Worm (Caenorhabditis elegans): ENCODE measurements around the gene tps-2.

DNA sequence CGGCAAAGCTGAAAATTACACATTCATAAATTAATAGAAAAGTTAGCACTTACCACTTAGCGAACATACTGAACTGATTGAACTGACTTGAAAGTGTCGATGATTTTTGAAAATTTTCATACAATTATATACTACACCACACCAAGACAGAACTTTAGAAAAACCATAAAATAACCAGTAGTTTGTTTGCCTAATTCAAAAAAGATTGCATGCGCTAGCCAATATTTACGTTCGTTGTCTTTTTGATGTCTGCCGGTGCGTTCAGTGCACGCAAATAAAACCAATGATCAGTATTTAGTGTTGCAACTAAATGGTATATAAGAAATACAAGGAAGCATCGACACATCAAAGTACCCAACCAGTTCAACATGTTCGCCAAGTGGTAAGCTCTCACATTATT is 20.2 kb upstream of the tps-2 start, which contains the start of the genes nspb-8 and nspb-9:
- TF ChIP-seq lsy-2 (tag; optimal IDR thresholded peaks at IDR 0.05) (no peak), unc-62 (GFP tag; optimal IDR thresholded peaks at IDR 0.05) (no peak)

Measured in whole organism, mixed stage, embryonic.